Fruit fly (Drosophila melanogaster) whole organism, embryonic: ENCODE results near the gene CG6724.

Experiments used
- Antp ChIP-seq: fragments of 200-800 bp; sonication (Bioruptor generic); optimal IDR thresholded peaks from 3 replicates; lab custom pipeline; 2016; ENCODE audit warnings: missing biosample characterization, missing genetic modification characterization
- B-H1 ChIP-seq: fragments of 200-800 bp; sonication (Bioruptor generic); IDR thresholded peaks from 3 replicates; pipeline ENCODE4 v1.3.6; 2022; ENCODE audit warnings: missing biosample characterization, missing genetic modification characterization
- Bteb2 ChIP-seq: fragments of 200-800 bp; sonication (Bioruptor generic); optimal IDR thresholded peaks from 2 replicates; lab custom pipeline; 2016; ENCODE audit warnings: missing biosample characterization, missing genetic modification characterization
- C15 ChIP-seq: fragments of 200-800 bp; sonication (Bioruptor generic); IDR thresholded peaks from 3 replicates; pipeline ENCODE4 v1.3.6; 2022; ENCODE audit warnings: missing biosample characterization, missing genetic modification characterization
- CG11695 ChIP-seq: fragments of 200-800 bp; sonication (Bioruptor generic); IDR thresholded peaks from 3 replicates; pipeline ENCODE4 v1.3.6; 2022; ENCODE audit warnings: missing biosample characterization, missing genetic modification characterization
- CG1233 ChIP-seq: fragments of 200-800 bp; sonication (Bioruptor generic); optimal IDR thresholded peaks from 4 replicates; lab custom pipeline; 2018; ENCODE audit warnings: missing biosample characterization, mild to moderate bottlenecking, missing genetic modification characterization
- CG14014 ChIP-seq: fragments of 200-800 bp; sonication (Bioruptor generic); IDR thresholded peaks from 2 replicates; pipeline ENCODE4 v1.3.6; 2022; ENCODE audit warnings: missing biosample characterization, missing genetic modification characterization
- CG14667 ChIP-seq: fragments of 200-800 bp; sonication (Bioruptor generic); IDR thresholded peaks from 2 replicates; pipeline ENCODE4 v1.3.6; 2022; ENCODE audit warnings: missing biosample characterization, missing genetic modification characterization
- CG1603 ChIP-seq: fragments of 200-800 bp; sonication (Bioruptor generic); optimal IDR thresholded peaks from 2 replicates; lab custom pipeline; 2019; ENCODE audit warnings: missing biosample characterization, mild to moderate bottlenecking, missing genetic modification characterization, moderate library complexity
- CG17802 ChIP-seq: fragments of 200-800 bp; sonication (Bioruptor generic); optimal IDR thresholded peaks from 2 replicates; lab custom pipeline; 2018; ENCODE audit warnings: missing biosample characterization, mild to moderate bottlenecking, missing genetic modification characterization, moderate library complexity
- CG18262 ChIP-seq: fragments of 200-800 bp; optimal IDR thresholded peaks from 3 replicates; lab custom pipeline; 2019; ENCODE audit warnings: missing biosample characterization, mild to moderate bottlenecking, missing genetic modification characterization, moderate library complexity
- CG32767 ChIP-seq: fragments of 200-800 bp; sonication (Bioruptor generic); IDR thresholded peaks from 2 replicates; pipeline ENCODE4 v1.3.6; 2022; ENCODE audit warnings: missing biosample characterization, missing genetic modification characterization
- CG34422 ChIP-seq: fragments of 200-800 bp; sonication (Bioruptor generic); IDR thresholded peaks from 3 replicates; pipeline ENCODE4 v1.3.6; 2022; ENCODE audit warnings: missing biosample characterization, missing genetic modification characterization
- CG3838 ChIP-seq: fragments of 200-800 bp; sonication (Bioruptor generic); optimal IDR thresholded peaks from 3 replicates; lab custom pipeline; 2016; ENCODE audit warnings: missing biosample characterization, missing genetic modification characterization
- CG4328 ChIP-seq: fragments of 200-800 bp; sonication (Bioruptor generic); optimal IDR thresholded peaks from 3 replicates; lab custom pipeline; 2017; ENCODE audit warnings: missing biosample characterization, missing genetic modification reagents, missing genetic modification characterization
- CG4360 ChIP-seq: fragments of 200-800 bp; sonication (Bioruptor generic); IDR thresholded peaks from 2 replicates; pipeline ENCODE4 v1.3.6; 2022; ENCODE audit warnings: missing biosample characterization, missing genetic modification characterization
- CG4707 ChIP-seq: fragments of 200-800 bp; sonication (Bioruptor generic); optimal IDR thresholded peaks from 2 replicates; lab custom pipeline; 2018; ENCODE audit warnings: missing biosample characterization, mild to moderate bottlenecking, missing genetic modification characterization, moderate library complexity
- CG5953 ChIP-seq: fragments of 200-800 bp; sonication (Bioruptor generic); IDR thresholded peaks from 2 replicates; pipeline ENCODE4 v1.3.6; 2022; ENCODE audit warnings: missing biosample characterization, missing genetic modification characterization
- CG6654 ChIP-seq: fragments of 200-800 bp; sonication (Bioruptor generic); optimal IDR thresholded peaks from 2 replicates; lab custom pipeline; 2017; ENCODE audit warnings: missing biosample characterization, mild to moderate bottlenecking, missing genetic modification characterization
- CG7357 ChIP-seq: fragments of 200-800 bp; sonication (Bioruptor generic); IDR thresholded peaks from 3 replicates; pipeline ENCODE4 v1.3.6; 2022; ENCODE audit warnings: missing biosample characterization, missing genetic modification characterization
- CG8359 ChIP-seq: fragments of 200-800 bp; sonication (Bioruptor generic); optimal IDR thresholded peaks from 2 replicates; lab custom pipeline; 2017; ENCODE audit warnings: missing biosample characterization, mild to moderate bottlenecking, missing genetic modification characterization, borderline replicate concordance
- CG8478 ChIP-seq: fragments of >200 bp; optimal IDR thresholded peaks from 2 replicates; lab custom pipeline; 2018
- CG9727 ChIP-seq: fragments of 200-800 bp; sonication (Bioruptor generic); optimal IDR thresholded peaks from 3 replicates; lab custom pipeline; 2017; ENCODE audit warnings: missing biosample characterization, mild to moderate bottlenecking, missing genetic modification characterization
- CG9797 ChIP-seq: fragments of 200-800 bp; sonication (Bioruptor generic); optimal IDR thresholded peaks from 3 replicates; lab custom pipeline; 2018; ENCODE audit warnings: missing biosample characterization, mild to moderate bottlenecking, missing genetic modification characterization
- CG9817 ChIP-seq: fragments of 200-800 bp; sonication (Bioruptor generic); optimal IDR thresholded peaks from 2 replicates; lab custom pipeline; 2018; ENCODE audit warnings: missing biosample characterization, mild to moderate bottlenecking, missing genetic modification characterization, moderate library complexity
- CTCF ChIP-seq: fragments of 200-800 bp; sonication (Bioruptor generic); optimal IDR thresholded peaks from 2 replicates; lab custom pipeline; 2017; ENCODE audit warnings: missing biosample characterization, mild to moderate bottlenecking, missing genetic modification characterization, moderate library complexity
- CoRest ChIP-seq: fragments of 200-800 bp; sonication (Bioruptor generic); optimal IDR thresholded peaks from 3 replicates; lab custom pipeline; 2018; ENCODE audit warnings: missing biosample characterization, mild to moderate bottlenecking, missing genetic modification characterization, moderate library complexity
- D19A ChIP-seq: fragments of 200-800 bp; optimal IDR thresholded peaks from 3 replicates; lab custom pipeline; 2019; ENCODE audit warnings: missing biosample characterization, mild to moderate bottlenecking, missing genetic modification characterization, moderate library complexity
- Dip2 ChIP-seq: fragments of 200-800 bp; sonication (Bioruptor generic); IDR thresholded peaks from 2 replicates; pipeline ENCODE4 v1.3.6; 2022; ENCODE audit warnings: missing biosample characterization, missing genetic modification characterization
- Elba2 ChIP-seq: fragments of 200-800 bp; sonication (Bioruptor generic); optimal IDR thresholded peaks from 3 replicates; lab custom pipeline; 2016; ENCODE audit warnings: missing biosample characterization, missing genetic modification characterization
- HLH3B ChIP-seq: fragments of 200-800 bp; sonication (Bioruptor generic); IDR thresholded peaks from 2 replicates; pipeline ENCODE4 v1.3.6; 2022; ENCODE audit warnings: missing biosample characterization, missing genetic modification characterization
- HLH54F ChIP-seq: fragments of 200-800 bp; sonication (Bioruptor generic); optimal IDR thresholded peaks from 3 replicates; lab custom pipeline; 2016; ENCODE audit warnings: missing biosample characterization, missing genetic modification characterization
- Lpt ChIP-seq: fragments of >200 bp; optimal IDR thresholded peaks from 2 replicates; lab custom pipeline; 2018; ENCODE audit warnings: missing biosample characterization, missing genetic modification characterization
- Med ChIP-seq: fragments of 200-800 bp; sonication (Bioruptor generic); peaks from one replicate; lab custom pipeline; 2016; ENCODE audit warnings: missing biosample characterization, missing genetic modification characterization, mild to moderate bottlenecking, inconsistent platforms, moderate library complexity
- Opbp ChIP-seq: fragments of 200-800 bp; sonication (Bioruptor generic); IDR thresholded peaks from 3 replicates; pipeline ENCODE4 v1.3.6; 2022; ENCODE audit warnings: missing biosample characterization, missing genetic modification characterization; ENCODE audit not compliant: partially characterized antibody
- Sox102F ChIP-seq: fragments of 200-800 bp; sonication (Bioruptor generic); optimal IDR thresholded peaks from 2 replicates; lab custom pipeline; 2018; ENCODE audit warnings: missing biosample characterization, mild to moderate bottlenecking, missing genetic modification characterization, moderate library complexity
- Trl ChIP-seq, 3 experiments: fragments of >200 bp in 2 of 3; fragments of 200-800 bp in 1 of 3; sonication (Bioruptor generic) in 1 of 3; optimal IDR thresholded peaks; 2 replicates in 1 of 3; 3 replicates in 2 of 3; lab custom pipeline; 2016 to 2017; ENCODE audit warnings: missing biosample characterization in 1 of 3, missing genetic modification characterization in 1 of 3
- ac ChIP-seq: fragments of 200-800 bp; sonication (Bioruptor generic); optimal IDR thresholded peaks from 3 replicates; lab custom pipeline; 2017; ENCODE audit warnings: missing biosample characterization, mild to moderate bottlenecking, missing genetic modification characterization
- aop ChIP-seq: fragments of 200-800 bp; sonication (Bioruptor generic); IDR thresholded peaks from 2 replicates; pipeline ENCODE4 v1.3.6; 2022; ENCODE audit warnings: missing biosample characterization, missing genetic modification characterization
- chif ChIP-seq, 2 experiments: fragments of 200-800 bp; sonication (Bioruptor generic); optimal IDR thresholded peaks; 3 replicates each; lab custom pipeline; 2016; ENCODE audit warnings: missing biosample characterization in 2 of 2, missing genetic modification characterization in 2 of 2
- chinmo ChIP-seq: fragments of 200-800 bp; sonication (Bioruptor generic); IDR thresholded peaks from 4 replicates; pipeline ENCODE4 v1.3.6; 2022; ENCODE audit warnings: missing biosample characterization, missing genetic modification characterization; ENCODE audit not compliant: partially characterized antibody
- dan ChIP-seq: fragments of 200-800 bp; sonication (Bioruptor generic); IDR thresholded peaks from 2 replicates; pipeline ENCODE4 v1.3.6; 2022; ENCODE audit warnings: missing biosample characterization, missing genetic modification characterization
- dpn ChIP-seq, 2 experiments: fragments of 200-800 bp; sonication (Bioruptor generic); optimal IDR thresholded peaks; 3 replicates each; lab custom pipeline; 2016; ENCODE audit warnings: missing biosample characterization in 2 of 2, missing genetic modification characterization in 2 of 2
- fru ChIP-seq: fragments of >200 bp; optimal IDR thresholded peaks from 2 replicates; lab custom pipeline; 2017
- kay ChIP-seq: fragments of 200-800 bp; sonication (Bioruptor generic); optimal IDR thresholded peaks from 2 replicates; lab custom pipeline; 2016; ENCODE audit warnings: missing biosample characterization, missing genetic modification characterization
- maf-S ChIP-seq: fragments of 200-800 bp; sonication (Bioruptor generic); optimal IDR thresholded peaks from 2 replicates; lab custom pipeline; 2016; ENCODE audit warnings: missing biosample characterization, missing genetic modification characterization
- nerfin-2 ChIP-seq: fragments of 200-800 bp; sonication (Bioruptor generic); IDR thresholded peaks from 2 replicates; pipeline ENCODE4 v1.3.6; 2022; ENCODE audit warnings: missing biosample characterization, missing genetic modification characterization; ENCODE audit not compliant: partially characterized antibody
- pb ChIP-seq: fragments of 200-800 bp; sonication (Bioruptor generic); optimal IDR thresholded peaks from 3 replicates; lab custom pipeline; 2016; ENCODE audit warnings: missing biosample characterization, missing genetic modification characterization
- peb ChIP-seq: fragments of 200-800 bp; sonication (Bioruptor generic); IDR thresholded peaks from 2 replicates; pipeline ENCODE4 v1.3.6; 2022; ENCODE audit warnings: missing biosample characterization, missing genetic modification characterization
- tin ChIP-seq: fragments of 200-800 bp; sonication (Bioruptor generic); optimal IDR thresholded peaks from 3 replicates; lab custom pipeline; 2016; ENCODE audit warnings: missing biosample characterization, missing genetic modification characterization
- tx ChIP-seq: fragments of 200-800 bp; sonication (Bioruptor generic); optimal IDR thresholded peaks from 2 replicates; lab custom pipeline; 2016; ENCODE audit warnings: missing biosample characterization, missing genetic modification characterization
- vnd ChIP-seq: fragments of 200-800 bp; sonication (Bioruptor generic); IDR thresholded peaks from 3 replicates; pipeline ENCODE4 v1.3.6; 2022; ENCODE audit warnings: missing biosample characterization, missing genetic modification characterization; ENCODE audit not compliant: partially characterized antibody

The CG6724 gene

DNA sequence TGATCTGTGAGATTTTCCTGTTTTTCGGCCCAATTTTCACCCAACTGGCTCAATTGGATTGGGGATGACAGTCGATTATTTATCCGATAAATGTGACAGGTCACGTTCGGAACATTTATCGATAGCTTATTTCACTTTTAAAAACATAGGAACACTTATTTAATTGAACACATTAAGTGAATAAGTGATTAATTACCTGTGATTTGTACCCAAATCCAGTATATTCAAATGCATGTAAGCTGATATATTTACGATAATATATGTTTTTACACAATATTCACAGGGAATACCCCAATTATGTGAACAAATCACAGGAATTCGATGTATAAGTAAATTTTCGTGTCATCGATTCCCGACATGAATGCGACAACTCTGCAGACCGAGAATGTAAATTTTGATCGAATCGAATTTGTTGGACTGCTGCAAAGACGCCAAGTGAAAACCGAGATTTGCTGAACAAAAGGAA lies 37.4 kb downstream of the CG6724 start, which contains the start of the genes EMC3 and Dpy-30L1 (continued):
- TF ChIP-seq CG1603 (tag; lab: Kevin White, UChicago) (peak; percentile 80), D19A (tag; lab: Kevin White, UChicago) (no peak), chinmo (GFP tag; lab: Robert Waterston, UW) (peak; percentile 76; the same call in 1 of the 4 replicates), CTCF (no peak), ac (GFP tag; lab: Kevin White, UChicago) (no peak), HLH3B (GFP tag; lab: Robert Waterston, UW) (no peak), CoRest (tag; lab: Kevin White, UChicago) (peak; percentile 74), CG7357 (GFP tag; lab: Robert Waterston, UW) (no peak), kay (GFP tag; lab: Kevin White, UChicago) (peak; percentile 30), Elba2 (GFP tag; lab: Kevin White, UChicago) (peak; percentile 32), vnd (peak; percentile 78), dpn (GFP tag; optimal IDR thresholded peaks at IDR 0.05; lab: Kevin White, UChicago) (peak; percentile 50 to 63), CG3838 (GFP tag; lab: Kevin White, UChicago) (no peak), Dip2 (GFP tag; lab: Robert Waterston, UW) (no peak), CG4360 (no peak), CG34422 (GFP tag; lab: Robert Waterston, UW) (peak; percentile 66; the same call in 2 of the 3 replicates), dan (GFP tag; lab: Robert Waterston, UW) (no peak), tin (GFP tag; lab: Kevin White, UChicago) (peak; percentile 21), CG8359 (GFP tag; lab: Kevin White, UChicago) (no peak), CG9727 (GFP tag; lab: Kevin White, UChicago) (peak; percentile 52), CG14014 (GFP tag; lab: Robert Waterston, UW) (no peak), CG11695 (GFP tag; lab: Robert Waterston, UW) (no peak), CG4707 (no peak), aop (no peak), B-H1 (GFP tag; lab: Robert Waterston, UW) (no peak), nerfin-2 (GFP tag; lab: Robert Waterston, UW) (peak; percentile 47; the same call in 1 of the 2 replicates), Bteb2 (peak; percentile 39), C15 (no peak), Opbp (peak; percentile 72; the same call in 2 of the 3 replicates), CG9817 (tag; lab: Kevin White, UChicago) (peak; percentile 44), CG14667 (GFP tag; lab: Robert Waterston, UW) (0 out of 2 replicates have a peak, but pooled peaks have one; percentile 29), maf-S (GFP tag; lab: Kevin White, UChicago) (no peak), Lpt (GFP tag; lab: Kevin White, UChicago) (no peak), chif (GFP tag; optimal IDR thresholded peaks at IDR 0.05; lab: Kevin White, UChicago) (peak in 1 of 2 experiments; percentile 44), CG6654 (no peak), CG18262 (peak; percentile 66), CG5953 (no peak), CG17802 (tag; lab: Kevin White, UChicago) (no peak), Antp (GFP tag; lab: Kevin White, UChicago) (peak; percentile 57), fru (lab: Kevin White, UChicago) (no peak), CG32767 (GFP tag; lab: Robert Waterston, UW) (0 out of 2 replicates have a peak, but pooled peaks have one; percentile 25), CG8478 (lab: Kevin White, UChicago) (no peak), CG4328 (GFP tag; lab: Kevin White, UChicago) (peak; percentile 1), peb (GFP tag; lab: Robert Waterston, UW) (no peak), CG9797 (GFP tag; lab: Kevin White, UChicago) (no peak), Med (peak; percentile 85), Trl (optimal IDR thresholded peaks at IDR 0.05; lab: Kevin White, UChicago) (no peak), Trl (GFP tag; optimal IDR thresholded peaks at IDR 0.05; lab: Kevin White, UChicago) (peak; percentile 40), CG1233 (GFP tag; lab: Kevin White, UChicago) (no peak), pb (GFP tag; lab: Kevin White, UChicago) (no peak), HLH54F (peak; percentile 32), tx (GFP tag; lab: Kevin White, UChicago) (peak; percentile 25), Sox102F (GFP tag; lab: Kevin White, UChicago) (no peak)
